Worm (Caenorhabditis elegans): ENCODE measurements around the gene C44H9.5.

DNA sequence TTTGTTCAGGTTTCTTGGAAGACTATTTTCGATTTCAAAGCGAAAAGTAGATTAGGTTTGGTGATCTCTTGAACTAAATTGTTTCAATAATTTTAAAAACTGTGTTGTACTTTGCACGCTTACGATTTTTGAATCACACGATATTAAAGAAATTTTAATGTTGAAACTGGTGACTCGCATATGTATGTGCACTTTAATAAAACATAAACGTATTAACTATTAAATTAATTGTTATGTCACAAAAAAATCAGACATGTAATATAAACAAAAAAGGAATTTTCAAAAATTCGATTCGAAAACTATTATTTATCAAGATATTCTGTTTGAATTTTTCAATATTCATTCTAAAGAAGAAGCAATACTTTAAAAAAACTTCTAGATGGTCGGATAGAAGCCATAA, 22.4 kb downstream of the C44H9.5 start, which contains the start of gene ugt-15:
- TF ChIP-seq ama-1 (optimal IDR thresholded peaks at IDR 0.05) (no peak), ceh-16 (tag; optimal IDR thresholded peaks at IDR 0.05) (no peak), blmp-1 (tag; optimal IDR thresholded peaks at IDR 0.05; ENCODE audit: insufficient read depth) (no peak), gmeb-1 (tag; optimal IDR thresholded peaks at IDR 0.05) (no peak)
